Worm (Caenorhabditis elegans) whole organism, mixed stage, embryonic: ENCODE data around the gene ceh-18.
A peak's percentile ranks its signal among the peaks of the same experiment; 100 is the strongest.

Experiments
- M03D4.4 ChIP-seq: sonication (generic microtip); optimal IDR thresholded peaks from 2 replicates; lab custom pipeline; 2017; ENCODE audit warnings: mild to moderate bottlenecking, missing genetic modification characterization, missing compliant biosample characterization
- bed-3 ChIP-seq: fragments of 200-800 bp; sonication (Bioruptor generic); optimal IDR thresholded peaks from 3 replicates; lab custom pipeline; 2018; ENCODE audit warnings: mild to moderate bottlenecking, missing genetic modification characterization, moderate library complexity, missing compliant biosample characterization
- ceh-39 ChIP-seq: fragments of 150-350 bp; optimal IDR thresholded peaks from 2 replicates; lab custom pipeline; 2014; ENCODE audit warnings: missing biosample characterization, missing genetic modification characterization
- ceh-43 ChIP-seq: fragments of 200-800 bp; sonication (Bioruptor generic); optimal IDR thresholded peaks from 2 replicates; lab custom pipeline; 2018; ENCODE audit warnings: mild to moderate bottlenecking, missing genetic modification characterization, moderate library complexity, missing compliant biosample characterization
- ceh-83 ChIP-seq: fragments of 200-800 bp; sonication (Bioruptor generic); optimal IDR thresholded peaks from 2 replicates; lab custom pipeline; 2018; ENCODE audit warnings: mild to moderate bottlenecking, missing genetic modification characterization, missing compliant biosample characterization
- ces-1 ChIP-seq: fragments of 150-350 bp; optimal IDR thresholded peaks from 2 replicates; lab custom pipeline; 2014; ENCODE audit warnings: missing biosample characterization, missing genetic modification reagents, missing genetic modification characterization
- cnd-1 ChIP-seq: fragments of 200-800 bp; sonication (Bioruptor generic); optimal IDR thresholded peaks from 2 replicates; lab custom pipeline; 2018; ENCODE audit warnings: mild to moderate bottlenecking, missing genetic modification characterization, missing compliant biosample characterization
- elt-1 ChIP-seq: sonication (generic microtip); optimal IDR thresholded peaks from 2 replicates; lab custom pipeline; 2017; ENCODE audit warnings: missing genetic modification characterization, mild to moderate bottlenecking, missing compliant biosample characterization, antibody characterized with exemption, moderate library complexity, borderline replicate concordance; ENCODE audit not compliant: insufficient read depth
- elt-3 ChIP-seq: fragments of 150-350 bp; optimal IDR thresholded peaks from 2 replicates; lab custom pipeline; 2014; ENCODE audit warnings: missing biosample characterization, missing genetic modification characterization
- flh-1 ChIP-seq: fragments of 200-800 bp; sonication (Bioruptor generic); optimal IDR thresholded peaks from 2 replicates; lab custom pipeline; 2018; ENCODE audit warnings: mild to moderate bottlenecking, missing genetic modification characterization, moderate library complexity, missing compliant biosample characterization
- ham-2 ChIP-seq: fragments of 200-800 bp; sonication (Bioruptor generic); optimal IDR thresholded peaks from 2 replicates; lab custom pipeline; 2018; ENCODE audit warnings: mild to moderate bottlenecking, missing genetic modification characterization, missing compliant biosample characterization
- hlh-1 ChIP-seq: fragments of 150-350 bp; optimal IDR thresholded peaks from 2 replicates; lab custom pipeline; 2014; ENCODE audit warnings: missing biosample characterization, missing genetic modification reagents, missing genetic modification characterization
- lin-13 ChIP-seq: fragments of 150-350 bp; optimal IDR thresholded peaks from 2 replicates; lab custom pipeline; 2014; ENCODE audit warnings: missing biosample characterization, missing genetic modification characterization
- lin-32 ChIP-seq: fragments of 200-800 bp; sonication (Bioruptor generic); optimal IDR thresholded peaks from 2 replicates; lab custom pipeline; 2018; ENCODE audit warnings: mild to moderate bottlenecking, missing genetic modification characterization, missing compliant biosample characterization
- mab-5 ChIP-seq: fragments of 150-350 bp; optimal IDR thresholded peaks from 2 replicates; lab custom pipeline; 2014; ENCODE audit warnings: missing biosample characterization, missing genetic modification characterization
- mep-1 ChIP-seq: fragments of 150-350 bp; optimal IDR thresholded peaks from 2 replicates; lab custom pipeline; 2017; ENCODE audit warnings: missing biosample characterization, missing genetic modification reagents, missing genetic modification characterization, inconsistent platforms
- mls-2 ChIP-seq: sonication (generic microtip); optimal IDR thresholded peaks from 2 replicates; lab custom pipeline; 2016; ENCODE audit warnings: mild to moderate bottlenecking, missing genetic modification characterization, moderate library complexity, missing compliant biosample characterization
- nhr-12 ChIP-seq: fragments of 150-350 bp; optimal IDR thresholded peaks from 2 replicates; lab custom pipeline; 2014; ENCODE audit warnings: missing biosample characterization, missing genetic modification characterization
- nhr-2 ChIP-seq: fragments of 150-350 bp; optimal IDR thresholded peaks from 2 replicates; lab custom pipeline; 2014; ENCODE audit warnings: missing biosample characterization, missing genetic modification characterization
- nhr-237 ChIP-seq: fragments of 150-350 bp; optimal IDR thresholded peaks from 2 replicates; lab custom pipeline; 2014; ENCODE audit warnings: missing biosample characterization, missing genetic modification characterization
- pha-4 ChIP-seq: fragments of 150-350 bp; optimal IDR thresholded peaks from 2 replicates; lab custom pipeline; 2018; ENCODE audit warnings: missing biosample characterization, missing genetic modification reagents, missing genetic modification characterization
- sem-2 ChIP-seq: fragments of 200-800 bp; sonication (Bioruptor generic); optimal IDR thresholded peaks from 2 replicates; lab custom pipeline; 2018; ENCODE audit warnings: mild to moderate bottlenecking, missing genetic modification characterization, missing compliant biosample characterization
- sptf-1 ChIP-seq: sonication (generic microtip); optimal IDR thresholded peaks from 2 replicates; lab custom pipeline; 2017; ENCODE audit warnings: mild to moderate bottlenecking, missing genetic modification characterization, moderate library complexity, missing compliant biosample characterization
- tbx-8 ChIP-seq: fragments of 200-800 bp; sonication (Bioruptor generic); optimal IDR thresholded peaks from 2 replicates; lab custom pipeline; 2018; ENCODE audit warnings: mild to moderate bottlenecking, missing genetic modification characterization, moderate library complexity, missing compliant biosample characterization
- unc-120 ChIP-seq: sonication (generic microtip); optimal IDR thresholded peaks from 2 replicates; lab custom pipeline; 2017; ENCODE audit warnings: missing genetic modification characterization, missing compliant biosample characterization; ENCODE audit not compliant: poor library complexity, severe bottlenecking
- unc-39 ChIP-seq: fragments of 150-350 bp; optimal IDR thresholded peaks from 2 replicates; lab custom pipeline; 2014; ENCODE audit warnings: missing biosample characterization, missing genetic modification characterization
- unc-62 ChIP-seq: fragments of 150-350 bp; optimal IDR thresholded peaks from 2 replicates; lab custom pipeline; 2014; ENCODE audit warnings: missing biosample characterization, missing genetic modification reagents, missing genetic modification characterization
- zip-8 ChIP-seq: fragments of 150-350 bp; optimal IDR thresholded peaks from 2 replicates; lab custom pipeline; 2014; ENCODE audit warnings: missing biosample characterization, missing genetic modification characterization
- ztf-11 ChIP-seq: fragments of 150-350 bp; optimal IDR thresholded peaks from 2 replicates; lab custom pipeline; 2014; ENCODE audit warnings: missing biosample characterization, missing genetic modification characterization

ceh-18 gene

ce11 chrX:3826863-3827262 is 30.7 kb downstream of the ceh-18 start, which contains the start of gene fkh-9:
Gene fkh-9 (minus strand): TSS chrX:3826963.
- no peak for TF ChIP-seq pha-4 (tag; lab: Kevin White, UChicago)
- TF ChIP-seq unc-39: no peak
- TF ChIP-seq zip-8 (tag; lab: Kevin White, UChicago): no peak
- no peak for TF ChIP-seq nhr-2 (tag; lab: Kevin White, UChicago)
- no peak for TF ChIP-seq unc-120
- TF ChIP-seq sptf-1 (tag; lab: Kevin White, UChicago): no peak
- no peak for TF ChIP-seq sem-2 (GFP tag; lab: Kevin White, UChicago)
- no peak for TF ChIP-seq ztf-11 (tag; lab: Kevin White, UChicago)
- no peak for TF ChIP-seq nhr-237 (tag; lab: Kevin White, UChicago)

- TF ChIP-seq pha-4 (tag; lab: Kevin White, UChicago) (peak; percentile 67), mep-1 (no peak)
- TF ChIP-seq, all 35 proteins: peak for 1
Observed at ce11 chrX:3826172-3826571, 31.4 kb downstream of the ceh-18 start.

- TF ChIP-seq unc-62 (GFP tag; lab: Kevin White, UChicago): no peak
- TF ChIP-seq ceh-43 (GFP tag; lab: Kevin White, UChicago): no peak
- TF ChIP-seq sptf-1 (tag; lab: Kevin White, UChicago): no peak
- no peak for TF ChIP-seq unc-39
- TF ChIP-seq elt-3: no peak
- TF ChIP-seq elt-1 (tag; lab: Kevin White, UChicago): no peak
- TF ChIP-seq pha-4 (tag; lab: Kevin White, UChicago): no peak
- no peak for TF ChIP-seq sem-2 (GFP tag; lab: Kevin White, UChicago)
- no peak for TF ChIP-seq tbx-8
- TF ChIP-seq mep-1: no peak
- TF ChIP-seq ham-2 (GFP tag; lab: Kevin White, UChicago): no peak
- TF ChIP-seq nhr-12 (tag; lab: Kevin White, UChicago): no peak
- no peak for TF ChIP-seq ceh-39 (tag; lab: Kevin White, UChicago)
- no peak for TF ChIP-seq hlh-1 (tag; lab: Kevin White, UChicago)
- no peak for TF ChIP-seq M03D4.4 (tag; lab: Kevin White, UChicago)
- no peak for TF ChIP-seq nhr-2 (tag; lab: Kevin White, UChicago)
- TF ChIP-seq mab-5 (tag; lab: Kevin White, UChicago): no peak
- no peak for TF ChIP-seq lin-13 (tag; lab: Kevin White, UChicago)
- no peak for TF ChIP-seq ceh-83 (GFP tag; lab: Kevin White, UChicago)
Observed at ce11 chrX:3824907-3825689, 32.5 kb downstream of the ceh-18 start.

ce11 chrX:3824443-3824842 is 33.2 kb downstream of the ceh-18 start:
- TF ChIP-seq lin-32 (GFP tag; lab: Kevin White, UChicago): no peak
- peak; percentile 2 for TF ChIP-seq sptf-1 (tag; lab: Kevin White, UChicago)
- TF ChIP-seq mls-2: peak; percentile 18
- no peak for TF ChIP-seq bed-3 (GFP tag; lab: Kevin White, UChicago)
- TF ChIP-seq nhr-237 (tag; lab: Kevin White, UChicago): peak; percentile 56

- no peak for TF ChIP-seq unc-120
- no peak for TF ChIP-seq nhr-2 (tag; lab: Kevin White, UChicago)
- TF ChIP-seq zip-8 (tag; lab: Kevin White, UChicago): peak; percentile 60
- TF ChIP-seq ces-1 (GFP tag; lab: Kevin White, UChicago): no peak
- TF ChIP-seq, all 35 proteins: peak for 1
Observed at ce11 chrX:3823869-3824268, 33.7 kb downstream of the ceh-18 start.

ce11 chrX:3822061-3822460 is 35.5 kb downstream of the ceh-18 start:
- TF ChIP-seq flh-1 (GFP tag; lab: Kevin White, UChicago) (no peak), ceh-83 (GFP tag; lab: Kevin White, UChicago) (no peak), mep-1 (no peak), lin-13 (tag; lab: Kevin White, UChicago) (no peak), nhr-237 (tag; lab: Kevin White, UChicago) (no peak), lin-32 (GFP tag; lab: Kevin White, UChicago) (no peak), hlh-1 (tag; lab: Kevin White, UChicago) (no peak), tbx-8 (no peak), ham-2 (GFP tag; lab: Kevin White, UChicago) (no peak), cnd-1 (tag; lab: Kevin White, UChicago) (no peak), nhr-12 (tag; lab: Kevin White, UChicago) (no peak), bed-3 (GFP tag; lab: Kevin White, UChicago) (no peak), sem-2 (GFP tag; lab: Kevin White, UChicago) (no peak)
